Fruit fly (Drosophila melanogaster) whole organism, pupa: Measurements from ENCODE around the gene CG32075.

Experiments
- CG10348 ChIP-seq: fragments of 200-800 bp; sonication (Bioruptor generic); IDR thresholded peaks from 2 replicates; pipeline ENCODE4 v1.3.6; 2022; ENCODE audit warnings: missing biosample characterization, missing genetic modification characterization
- CG14655 ChIP-seq: fragments of 200-800 bp; sonication (Bioruptor generic); optimal IDR thresholded peaks from 3 replicates; lab custom pipeline; 2017; ENCODE audit warnings: mild to moderate bottlenecking, missing biosample characterization, missing genetic modification reagents, missing genetic modification characterization
- Snoo ChIP-seq: fragments of 200-800 bp; sonication (Bioruptor generic); optimal IDR thresholded peaks from 3 replicates; lab custom pipeline; 2017; ENCODE audit warnings: missing biosample characterization, mild to moderate bottlenecking, missing genetic modification characterization, inconsistent platforms
- rn ChIP-seq: fragments of 200-800 bp; sonication (Bioruptor generic); IDR thresholded peaks from 2 replicates; pipeline ENCODE4 v1.3.6; 2022; ENCODE audit warnings: missing biosample characterization, missing genetic modification characterization

DNA sequence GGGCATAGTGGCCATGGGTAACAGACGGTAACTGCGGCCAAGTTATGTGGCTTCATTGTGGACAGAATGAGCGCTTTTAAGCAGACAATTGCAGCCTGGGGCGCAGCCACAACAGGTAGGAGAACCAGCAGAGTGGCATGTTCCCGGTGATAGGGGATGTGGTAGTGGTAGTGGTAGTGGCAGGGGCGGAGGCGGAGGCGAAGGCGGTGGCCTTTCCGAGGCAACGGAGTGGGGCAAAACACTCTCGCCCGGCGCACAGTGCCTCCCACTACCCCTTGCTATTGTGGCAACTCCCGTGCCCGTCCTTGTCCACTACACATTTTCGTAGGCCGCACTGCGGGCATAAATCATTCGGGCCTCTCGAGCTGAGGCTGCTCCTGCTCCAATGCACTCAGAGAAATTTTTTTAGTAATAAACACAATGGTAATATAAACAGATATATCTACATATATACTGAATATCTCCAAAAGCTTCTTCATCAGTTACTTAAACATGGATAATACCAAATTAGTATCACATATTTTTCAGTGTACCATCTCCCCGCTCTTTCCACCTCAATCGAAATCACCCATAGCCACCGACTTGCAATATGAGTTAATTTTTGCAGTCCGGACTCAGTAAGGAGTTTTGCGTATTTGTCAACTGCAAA, 31.3 kb downstream of the CG32075 start:
- TF ChIP-seq CG14655 (GFP tag; lab: Kevin White, UChicago), result peak; percentile 77
- TF ChIP-seq CG10348 (GFP tag; lab: Robert Waterston, UW), result no peak
- TF ChIP-seq Snoo, result peak; percentile 62
- 0 out of 2 replicates have a peak, but pooled peaks have one; percentile 31 for TF ChIP-seq rn (GFP tag; lab: Robert Waterston, UW)
